Fruit fly (Drosophila melanogaster) whole organism, prepupa: ENCODE data around the gene CG13643.

ENCODE experiments used
- Blimp-1 ChIP-seq: fragments of 200-800 bp; sonication (Bioruptor generic); optimal IDR thresholded peaks from 3 replicates; lab custom pipeline; 2017; ENCODE audit warnings: missing biosample characterization, missing genetic modification characterization, mild to moderate bottlenecking, moderate library complexity, missing genetic modification reagents
- CG10631 ChIP-seq: fragments of 200-800 bp; sonication (Bioruptor generic); optimal IDR thresholded peaks from 2 replicates; lab custom pipeline; 2016; ENCODE audit warnings: missing biosample characterization, missing genetic modification characterization
- CG10669 ChIP-seq: fragments of 200-800 bp; sonication (Bioruptor generic); optimal IDR thresholded peaks from 3 replicates; lab custom pipeline; 2018; ENCODE audit warnings: missing biosample characterization, mild to moderate bottlenecking, missing genetic modification characterization, moderate library complexity
- CG11762 ChIP-seq: fragments of 200-800 bp; sonication (Bioruptor generic); optimal IDR thresholded peaks from 3 replicates; lab custom pipeline; 2016; ENCODE audit warnings: missing biosample characterization, missing genetic modification characterization; ENCODE audit not compliant: insufficient read depth
- CG11902 ChIP-seq: fragments of 200-800 bp; sonication (Bioruptor generic); optimal IDR thresholded peaks from 3 replicates; lab custom pipeline; 2016; ENCODE audit warnings: missing biosample characterization, missing genetic modification characterization
- CG15336 ChIP-seq: fragments of 200-800 bp; sonication (Bioruptor generic); IDR thresholded peaks from 2 replicates; pipeline ENCODE4 v1.3.6; 2022; ENCODE audit warnings: missing biosample characterization, missing genetic modification characterization
- CG16779 ChIP-seq: fragments of 200-800 bp; sonication (Bioruptor generic); optimal IDR thresholded peaks from 3 replicates; lab custom pipeline; 2017; ENCODE audit warnings: missing biosample characterization, mild to moderate bottlenecking, missing genetic modification characterization
- CG3032 ChIP-seq: fragments of 200-800 bp; optimal IDR thresholded peaks from 2 replicates; lab custom pipeline; 2019; ENCODE audit warnings: missing biosample characterization, mild to moderate bottlenecking, missing genetic modification characterization, moderate library complexity
- CG31627 ChIP-seq: fragments of 200-800 bp; sonication (Bioruptor generic); optimal IDR thresholded peaks from 3 replicates; lab custom pipeline; 2016; ENCODE audit warnings: missing biosample characterization, missing genetic modification characterization
- CG32006 ChIP-seq: fragments of 200-800 bp; sonication (Bioruptor generic); optimal IDR thresholded peaks from 3 replicates; lab custom pipeline; 2017; ENCODE audit warnings: missing biosample characterization, mild to moderate bottlenecking, missing genetic modification characterization
- CG34406 ChIP-seq: fragments of 200-800 bp; sonication (Bioruptor generic); optimal IDR thresholded peaks from 3 replicates; lab custom pipeline; 2016; ENCODE audit warnings: missing biosample characterization, missing genetic modification characterization
- CG3919 ChIP-seq: fragments of 200-800 bp; sonication (Bioruptor generic); optimal IDR thresholded peaks from 3 replicates; lab custom pipeline; 2016; ENCODE audit warnings: missing biosample characterization, missing genetic modification characterization
- CG4318 ChIP-seq: fragments of 200-800 bp; sonication (Bioruptor generic); optimal IDR thresholded peaks from 3 replicates; lab custom pipeline; 2017; ENCODE audit warnings: missing biosample characterization, mild to moderate bottlenecking, missing genetic modification characterization
- CG6276 ChIP-seq: fragments of 200-800 bp; sonication (Bioruptor generic); optimal IDR thresholded peaks from 2 replicates; lab custom pipeline; 2017; ENCODE audit warnings: missing biosample characterization, mild to moderate bottlenecking, missing genetic modification characterization
- CG6792 ChIP-seq: fragments of 200-800 bp; sonication (Bioruptor generic); optimal IDR thresholded peaks from 3 replicates; lab custom pipeline; 2016; ENCODE audit warnings: missing biosample characterization, missing genetic modification characterization
- CG7368 ChIP-seq: fragments of 200-800 bp; sonication (Bioruptor generic); optimal IDR thresholded peaks from 3 replicates; lab custom pipeline; 2016; ENCODE audit warnings: missing biosample characterization, missing genetic modification characterization
- CG8319 ChIP-seq: fragments of 200-800 bp; sonication (Bioruptor generic); optimal IDR thresholded peaks from 3 replicates; lab custom pipeline; 2016; ENCODE audit warnings: missing biosample characterization, missing genetic modification characterization
- Eip78C ChIP-seq: fragments of 200-800 bp; sonication (Bioruptor generic); peaks from one replicate; lab custom pipeline; 2016; ENCODE audit warnings: missing biosample characterization, missing genetic modification characterization
- Eip93F ChIP-seq: fragments of 200-800 bp; sonication (Bioruptor generic); optimal IDR thresholded peaks from 2 replicates; lab custom pipeline; 2016; ENCODE audit warnings: missing biosample characterization, mild to moderate bottlenecking, missing genetic modification characterization
- Ets21C ChIP-seq: fragments of 200-800 bp; sonication (Bioruptor generic); optimal IDR thresholded peaks from 3 replicates; lab custom pipeline; 2016; ENCODE audit warnings: missing biosample characterization, missing genetic modification characterization
- Ets96B ChIP-seq: fragments of 200-800 bp; optimal IDR thresholded peaks from 2 replicates; lab custom pipeline; 2019; ENCODE audit warnings: missing biosample characterization, mild to moderate bottlenecking, missing genetic modification characterization, moderate library complexity
- Gug ChIP-seq: fragments of 200-800 bp; sonication (Bioruptor generic); IDR thresholded peaks from 2 replicates; pipeline ENCODE4 v1.3.6; 2022; ENCODE audit warnings: missing biosample characterization, missing genetic modification characterization
- Hr39 ChIP-seq: fragments of 200-800 bp; sonication (Bioruptor generic); optimal IDR thresholded peaks from 2 replicates; lab custom pipeline; 2016; ENCODE audit warnings: missing biosample characterization, missing genetic modification characterization
- Met ChIP-seq: fragments of 200-800 bp; sonication (Bioruptor generic); optimal IDR thresholded peaks from 3 replicates; lab custom pipeline; 2016; ENCODE audit warnings: missing biosample characterization, missing genetic modification characterization
- Smox ChIP-seq: fragments of 200-800 bp; sonication (Bioruptor generic); optimal IDR thresholded peaks from 3 replicates; lab custom pipeline; 2016; ENCODE audit warnings: missing biosample characterization, missing genetic modification characterization
- Sox102F ChIP-seq: fragments of 200-800 bp; sonication (Bioruptor generic); optimal IDR thresholded peaks from 2 replicates; lab custom pipeline; 2016; ENCODE audit warnings: missing biosample characterization, mild to moderate bottlenecking, missing genetic modification characterization
- Sox14 ChIP-seq: fragments of 200-800 bp; sonication (Bioruptor generic); optimal IDR thresholded peaks from 3 replicates; lab custom pipeline; 2016; ENCODE audit warnings: missing biosample characterization, missing genetic modification characterization
- Sox15 ChIP-seq: fragments of 200-800 bp; sonication (Bioruptor generic); optimal IDR thresholded peaks from 3 replicates; lab custom pipeline; 2016; ENCODE audit warnings: missing biosample characterization, missing genetic modification characterization
- achi ChIP-seq: fragments of 200-800 bp; sonication (Bioruptor generic); optimal IDR thresholded peaks from 3 replicates; lab custom pipeline; 2016; ENCODE audit warnings: missing biosample characterization, missing genetic modification characterization
- acj6 ChIP-seq: fragments of 200-800 bp; sonication (Bioruptor generic); optimal IDR thresholded peaks from 3 replicates; lab custom pipeline; 2016; ENCODE audit warnings: missing biosample characterization, missing genetic modification characterization
- cyc ChIP-seq: fragments of 200-800 bp; sonication (Bioruptor generic); optimal IDR thresholded peaks from 3 replicates; lab custom pipeline; 2016; ENCODE audit warnings: missing biosample characterization, missing genetic modification characterization
- dac ChIP-seq: fragments of 200-800 bp; sonication (Bioruptor generic); optimal IDR thresholded peaks from 2 replicates; lab custom pipeline; 2017; ENCODE audit warnings: missing biosample characterization, mild to moderate bottlenecking, missing genetic modification characterization
- eg ChIP-seq: fragments of 200-800 bp; sonication (Bioruptor generic); IDR thresholded peaks from 3 replicates; pipeline ENCODE4 v1.3.6; 2022; ENCODE audit warnings: missing biosample characterization, missing genetic modification characterization
- esn ChIP-seq: fragments of 200-800 bp; sonication (Bioruptor generic); optimal IDR thresholded peaks from 2 replicates; lab custom pipeline; 2016; ENCODE audit warnings: missing biosample characterization, mild to moderate bottlenecking, missing genetic modification characterization, moderate library complexity
- fd59A ChIP-seq: fragments of 200-800 bp; sonication (Bioruptor generic); optimal IDR thresholded peaks from 2 replicates; lab custom pipeline; 2017; ENCODE audit warnings: missing biosample characterization, mild to moderate bottlenecking, missing genetic modification characterization, missing genetic modification reagents
- fkh ChIP-seq: fragments of 200-800 bp; sonication (Bioruptor generic); optimal IDR thresholded peaks from 3 replicates; lab custom pipeline; 2017; ENCODE audit warnings: missing biosample characterization, mild to moderate bottlenecking, missing genetic modification characterization, moderate library complexity
- lz ChIP-seq: fragments of 200-800 bp; sonication (Bioruptor generic); optimal IDR thresholded peaks from 3 replicates; lab custom pipeline; 2016; ENCODE audit warnings: missing biosample characterization, missing genetic modification characterization
- net ChIP-seq: fragments of 200-800 bp; sonication (Bioruptor generic); optimal IDR thresholded peaks from 3 replicates; lab custom pipeline; 2016; ENCODE audit warnings: missing biosample characterization, missing genetic modification characterization
- pdm3 ChIP-seq: fragments of 200-800 bp; sonication (Bioruptor generic); optimal IDR thresholded peaks from 3 replicates; lab custom pipeline; 2016; ENCODE audit warnings: missing biosample characterization, missing genetic modification characterization
- salr ChIP-seq, 2 experiments: fragments of 200-800 bp; sonication (Bioruptor generic); optimal IDR thresholded peaks; 3 replicates each; lab custom pipeline; 2016 to 2018; ENCODE audit warnings: missing biosample characterization in 2 of 2, missing genetic modification characterization in 2 of 2, mild to moderate bottlenecking in 1 of 2
- spab ChIP-seq: fragments of 200-800 bp; sonication (Bioruptor generic); optimal IDR thresholded peaks from 2 replicates; lab custom pipeline; 2017; ENCODE audit warnings: missing biosample characterization, mild to moderate bottlenecking, missing genetic modification characterization, missing genetic modification reagents
- ss ChIP-seq, 2 experiments: fragments of 200-800 bp; sonication (Bioruptor generic); optimal IDR thresholded peaks; 2 replicates in 1 of 2; 3 replicates in 1 of 2; lab custom pipeline; 2017 to 2018; ENCODE audit warnings: mild to moderate bottlenecking in 2 of 2, missing biosample characterization in 2 of 2, missing genetic modification characterization in 2 of 2, moderate library complexity in 1 of 2
- svp ChIP-seq: fragments of 200-800 bp; sonication (Bioruptor generic); peaks from one replicate; lab custom pipeline; 2016; ENCODE audit warnings: missing biosample characterization, missing genetic modification characterization
- topi ChIP-seq: fragments of 200-800 bp; sonication (Bioruptor generic); optimal IDR thresholded peaks from 3 replicates; lab custom pipeline; 2016; ENCODE audit warnings: missing biosample characterization, missing genetic modification characterization
- vri ChIP-seq: fragments of 200-800 bp; sonication (Bioruptor generic); optimal IDR thresholded peaks from 3 replicates; lab custom pipeline; 2016; ENCODE audit warnings: missing biosample characterization, mild to moderate bottlenecking, missing genetic modification characterization

CG13643 gene

DNA sequence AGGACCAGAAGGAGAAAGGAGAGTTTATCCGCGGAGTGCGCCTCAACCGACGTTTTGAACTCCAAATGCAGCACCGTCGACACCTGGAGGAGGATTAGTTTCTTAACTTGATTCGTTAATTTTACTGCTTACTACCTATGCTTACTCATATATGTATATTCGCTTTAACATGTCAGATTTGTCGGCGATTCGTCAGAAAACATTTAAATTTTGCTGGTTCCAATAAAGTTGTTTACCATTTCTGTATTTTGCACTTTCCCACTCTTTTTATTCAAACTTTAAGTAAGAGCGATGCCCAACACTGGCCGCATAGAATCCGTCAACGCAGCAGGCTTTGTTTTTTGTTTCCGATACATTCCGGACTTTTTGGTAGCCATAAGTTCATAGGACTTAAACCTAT is 19.1 kb upstream of the CG13643 start, which contains the start of gene Trf4-2:
TSS of gene Trf4-2 (plus strand) at position 301 of the 400 bp plus-strand sequence.
- TF ChIP-seq pdm3 (GFP tag; lab: Kevin White, UChicago), result no peak
- no peak for TF ChIP-seq CG8319 (GFP tag; lab: Kevin White, UChicago)
- TF ChIP-seq Smox, result no peak
- TF ChIP-seq svp, result no peak
- no peak for TF ChIP-seq lz
- no peak for TF ChIP-seq Ets96B (tag; lab: Kevin White, UChicago)
- no peak for TF ChIP-seq CG3032
- TF ChIP-seq cyc (GFP tag; lab: Kevin White, UChicago), result no peak
- TF ChIP-seq CG4318, result no peak
- TF ChIP-seq Eip93F (GFP tag; lab: Kevin White, UChicago), result no peak
- no peak for TF ChIP-seq CG10631 (GFP tag; lab: Kevin White, UChicago)
- no peak for TF ChIP-seq Blimp-1 (GFP tag; lab: Kevin White, UChicago)
- no peak for TF ChIP-seq CG34406 (GFP tag; lab: Kevin White, UChicago)
- TF ChIP-seq CG3919 (GFP tag; lab: Kevin White, UChicago), result no peak
- TF ChIP-seq achi, result no peak
- no peak for TF ChIP-seq ss (GFP tag; optimal IDR thresholded peaks at IDR 0.05; lab: Kevin White, UChicago)
- TF ChIP-seq CG11762 (GFP tag; lab: Kevin White, UChicago), result no peak

- TF ChIP-seq CG8319 (GFP tag; lab: Kevin White, UChicago), result no peak
- TF ChIP-seq CG6276, result no peak
- TF ChIP-seq CG6792, result no peak
- TF ChIP-seq Hr39 (GFP tag; lab: Kevin White, UChicago), result no peak
- no peak for TF ChIP-seq spab (GFP tag; lab: Kevin White, UChicago)
- no peak for TF ChIP-seq CG15336 (GFP tag; lab: Robert Waterston, UW)
- TF ChIP-seq vri (GFP tag; lab: Kevin White, UChicago), result no peak
- no peak for TF ChIP-seq CG32006 (GFP tag; lab: Kevin White, UChicago)
These were observed 16.5 kb upstream of the CG13643 start, which contains the start of gene Mink for dm6 chr3R:24922270-24922669. Mink (plus strand) TSS chr3R:24922473.

DNA sequence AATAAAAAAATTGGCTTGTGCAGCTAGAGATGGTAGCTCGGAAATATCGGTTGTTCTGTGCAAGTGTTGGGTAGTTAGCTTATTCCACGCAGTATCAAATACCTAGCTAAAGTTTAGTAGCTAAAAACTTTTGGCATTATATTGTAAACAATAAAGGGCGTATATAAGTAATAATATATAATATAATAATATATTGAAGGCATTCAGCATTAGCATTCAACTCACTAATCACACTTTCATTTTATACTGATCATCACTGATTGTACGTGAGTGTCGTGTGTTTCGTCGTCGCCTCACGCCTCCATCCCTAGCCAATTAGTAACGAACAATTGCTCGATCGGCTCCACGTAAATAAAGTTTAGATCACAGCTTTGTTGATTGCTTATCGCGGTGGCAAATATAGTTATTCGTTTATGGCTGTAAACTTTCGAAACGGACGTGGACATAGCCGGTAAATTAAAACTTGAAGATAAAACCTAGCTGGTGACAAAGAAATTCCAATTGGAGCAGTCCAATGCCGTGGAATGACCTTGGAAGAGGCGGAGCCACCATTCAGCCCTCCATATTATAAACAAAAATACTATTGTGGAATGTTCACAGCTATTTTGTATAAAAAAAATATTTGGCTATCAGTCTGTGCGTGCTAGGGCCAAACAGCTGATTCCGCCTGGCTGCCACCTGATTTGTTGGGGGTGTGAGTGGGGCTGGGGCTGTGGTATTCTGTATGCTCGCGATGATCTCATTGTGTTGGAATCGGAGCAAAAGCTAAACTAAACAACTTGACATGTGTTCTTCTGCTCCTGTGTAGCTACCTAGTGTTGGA is 12.2 kb upstream of the CG13643 start, which contains the start of the genes PIG-S, sud1 and CG11168:
TSS of gene PIG-S (minus strand) at position 51 of the 823 bp plus-strand sequence.
TSS of gene sud1 (minus strand) at position 51 of the 823 bp plus-strand sequence.
TSS of gene CG11168 (plus strand) at position 293 of the 823 bp plus-strand sequence.
- TF ChIP-seq Met (GFP tag; lab: Kevin White, UChicago) (no peak), Sox14 (no peak), CG11902 (no peak), pdm3 (GFP tag; lab: Kevin White, UChicago) (no peak), acj6 (GFP tag; lab: Kevin White, UChicago) (no peak), Hr39 (GFP tag; lab: Kevin White, UChicago) (no peak), Gug (GFP tag; lab: Robert Waterston, UW) (no peak; the same call in 1 of the 2 replicates), dac (GFP tag; lab: Kevin White, UChicago) (no peak), topi (GFP tag; lab: Kevin White, UChicago) (no peak), Sox102F (GFP tag; lab: Kevin White, UChicago) (no peak), Eip93F (GFP tag; lab: Kevin White, UChicago) (no peak), Eip78C (no peak), CG7368 (GFP tag; lab: Kevin White, UChicago) (no peak), fkh (GFP tag; lab: Kevin White, UChicago) (no peak), CG4318 (no peak), eg (peak; percentile 54; the same call in 2 of the 3 replicates), svp (no peak), CG31627 (GFP tag; lab: Kevin White, UChicago) (peak; percentile 28), Ets21C (no peak), CG16779 (no peak), CG34406 (GFP tag; lab: Kevin White, UChicago) (no peak), CG32006 (GFP tag; lab: Kevin White, UChicago) (no peak), CG10631 (GFP tag; lab: Kevin White, UChicago) (no peak), Sox15 (GFP tag; lab: Kevin White, UChicago) (peak; percentile 14), CG15336 (GFP tag; lab: Robert Waterston, UW) (peak; percentile 26; the same call in 1 of the 2 replicates), CG3032 (peak; percentile 63), CG10669 (GFP tag; lab: Kevin White, UChicago) (no peak), salr (GFP tag; optimal IDR thresholded peaks at IDR 0.05; lab: Kevin White, UChicago) (no peak), CG3919 (GFP tag; lab: Kevin White, UChicago) (no peak), fd59A (no peak), vri (GFP tag; lab: Kevin White, UChicago) (no peak), net (GFP tag; lab: Kevin White, UChicago) (no peak), esn (peak; percentile 36)
